Fruit fly (Drosophila melanogaster): ENCODE measurements around the gene CG7272.

- TF ChIP-seq Gug (GFP tag; IDR thresholded peaks at IDR 0.05): no peak
- TF ChIP-seq CG9139 (GFP tag; optimal IDR thresholded peaks at IDR 0.05): no peak
- no peak for TF ChIP-seq CG6854 (GFP tag; optimal IDR thresholded peaks at IDR 0.05)
- TF ChIP-seq Smox (GFP tag; optimal IDR thresholded peaks at IDR 0.05): no peak
- no peak for TF ChIP-seq Blimp-1 (GFP tag; optimal IDR thresholded peaks at IDR 0.05)
- no peak for TF ChIP-seq fd85E (GFP tag; optimal IDR thresholded peaks at IDR 0.05)
- TF ChIP-seq OdsH (GFP tag; optimal IDR thresholded peaks at IDR 0.05): no peak
- TF ChIP-seq CG16779 (tag; optimal IDR thresholded peaks at IDR 0.05): no peak
- TF ChIP-seq CG32006 (GFP tag; optimal IDR thresholded peaks at IDR 0.05): no peak
- TF ChIP-seq fkh (GFP tag; optimal IDR thresholded peaks at IDR 0.05): no peak
- no peak for TF ChIP-seq Lpt (GFP tag; optimal IDR thresholded peaks at IDR 0.05)
- no peak for TF ChIP-seq Hr4 (GFP tag; optimal IDR thresholded peaks at IDR 0.05)
These were observed 30.9 kb downstream of the CG7272 start, which contains the start of gene CG43248 for dm6 chr3L:15531423-15532325.
